Fruit fly (Drosophila melanogaster): ENCODE measurements around the gene hoe2.
A peak's percentile ranks its signal among the peaks of the same experiment; 100 is the strongest.

The hoe2 gene

DNA sequence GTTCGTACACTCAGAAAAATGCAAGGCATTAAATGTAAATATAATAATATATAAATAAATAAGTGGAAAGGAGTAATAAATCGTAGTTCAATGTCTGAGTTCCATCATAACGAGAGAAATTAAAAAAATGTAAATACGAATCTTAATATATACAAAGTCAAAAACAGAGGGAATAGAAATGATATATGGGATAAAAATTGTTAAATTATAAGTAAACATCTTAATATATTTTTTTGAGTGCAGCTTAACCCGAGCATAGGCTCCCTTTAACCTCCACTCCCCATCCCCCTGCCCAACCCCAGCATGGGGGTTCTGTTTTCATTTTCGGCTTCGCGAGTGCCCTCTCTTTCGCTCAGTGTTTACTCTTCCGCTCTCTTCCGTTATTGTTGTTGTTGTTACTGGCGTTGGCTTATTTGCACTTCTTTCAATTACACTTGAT lies 20.5 kb downstream of the hoe2 start:
- TF ChIP-seq CG15710 (tag; optimal IDR thresholded peaks at IDR 0.05) (peak; percentile 63), D1 (tag; optimal IDR thresholded peaks at IDR 0.05) (no peak), CG14655 (GFP tag; optimal IDR thresholded peaks at IDR 0.05) (peak; percentile 60), CG17806 (tag; optimal IDR thresholded peaks at IDR 0.05) (peak; percentile 33), Ets98B (GFP tag; IDR thresholded peaks at IDR 0.05) (no peak), CG9948 (tag; optimal IDR thresholded peaks at IDR 0.05) (peak; percentile 56), Pif1B (GFP tag; optimal IDR thresholded peaks at IDR 0.05) (peak; percentile 9), CG12605 (GFP tag; IDR thresholded peaks at IDR 0.05) (no peak), CG4496 (GFP tag; IDR thresholded peaks at IDR 0.05) (no peak), CG8301 (tag; optimal IDR thresholded peaks at IDR 0.05) (peak; percentile 9), fd96Ca (GFP tag; IDR thresholded peaks at IDR 0.05) (no peak; the same call in 2 of the 3 replicates), Pif1A (GFP tag; optimal IDR thresholded peaks at IDR 0.05) (no peak), EcR (GFP tag; optimal IDR thresholded peaks at IDR 0.05) (no peak), gl (tag; optimal IDR thresholded peaks at IDR 0.05) (no peak), CG13204 (GFP tag; optimal IDR thresholded peaks at IDR 0.05) (peak; percentile 22), CG34367 (tag; optimal IDR thresholded peaks at IDR 0.05) (peak; percentile 30), CG10348 (GFP tag; IDR thresholded peaks at IDR 0.05) (no peak), CG8159 (tag; optimal IDR thresholded peaks at IDR 0.05) (peak; percentile 75), Snoo (tag; optimal IDR thresholded peaks at IDR 0.05) (peak; percentile 41), rn (GFP tag; IDR thresholded peaks at IDR 0.05) (no peak), CG32121 (GFP tag; IDR thresholded peaks at IDR 0.05) (no peak)

DNA sequence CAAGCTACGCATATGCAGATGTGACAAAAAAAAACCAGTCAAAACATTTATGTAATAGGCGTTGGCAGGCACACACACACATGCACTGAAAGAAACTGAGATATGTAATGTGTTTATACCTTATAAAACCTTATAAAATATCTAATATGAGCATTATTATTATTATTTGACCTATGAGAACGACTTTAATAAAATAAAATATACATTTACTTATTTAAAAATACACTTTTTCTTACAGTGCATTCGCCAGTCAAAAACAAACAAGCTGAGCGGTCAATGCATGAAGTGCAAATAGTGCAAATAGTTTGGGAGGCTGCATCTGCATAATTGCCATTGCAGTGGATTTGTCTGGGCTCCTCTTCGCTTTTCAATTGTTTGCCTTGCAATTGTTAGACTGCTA lies 28.3 kb downstream of the hoe2 start:
- no peak for TF ChIP-seq gl (tag; optimal IDR thresholded peaks at IDR 0.05)
- peak; percentile 22 for TF ChIP-seq CG8301 (tag; optimal IDR thresholded peaks at IDR 0.05)
- TF ChIP-seq D1 (tag; optimal IDR thresholded peaks at IDR 0.05): no peak
- TF ChIP-seq rn (GFP tag; IDR thresholded peaks at IDR 0.05): peak; percentile 65; the same call in 1 of the 2 replicates
- TF ChIP-seq Snoo (tag; optimal IDR thresholded peaks at IDR 0.05): peak; percentile 47
- peak; percentile 20 for TF ChIP-seq CG15710 (tag; optimal IDR thresholded peaks at IDR 0.05)
- peak; percentile 83 for TF ChIP-seq Ets98B (GFP tag; IDR thresholded peaks at IDR 0.05)
- TF ChIP-seq CG12605 (GFP tag; IDR thresholded peaks at IDR 0.05): peak; percentile 64; the same call in 1 of the 2 replicates
- no peak for TF ChIP-seq EcR (GFP tag; optimal IDR thresholded peaks at IDR 0.05)
- TF ChIP-seq CG34367 (tag; optimal IDR thresholded peaks at IDR 0.05): no peak
- peak; percentile 57 for TF ChIP-seq Pif1B (GFP tag; optimal IDR thresholded peaks at IDR 0.05)
- TF ChIP-seq fd96Ca (GFP tag; IDR thresholded peaks at IDR 0.05): peak; percentile 62; the same call in 2 of the 3 replicates
- TF ChIP-seq Pif1A (GFP tag; optimal IDR thresholded peaks at IDR 0.05): peak; percentile 60
- peak; percentile 60 for TF ChIP-seq CG14655 (GFP tag; optimal IDR thresholded peaks at IDR 0.05)
- no peak for TF ChIP-seq CG13204 (GFP tag; optimal IDR thresholded peaks at IDR 0.05)
- TF ChIP-seq CG32121 (GFP tag; IDR thresholded peaks at IDR 0.05): peak; percentile 92
- TF ChIP-seq CG10348 (GFP tag; IDR thresholded peaks at IDR 0.05): 0 out of 2 replicates have a peak, but pooled peaks have one; percentile 23
- peak; percentile 24 for TF ChIP-seq CG17806 (tag; optimal IDR thresholded peaks at IDR 0.05)
- peak; percentile 24 for TF ChIP-seq CG9948 (tag; optimal IDR thresholded peaks at IDR 0.05)
- peak; percentile 42 for TF ChIP-seq CG8159 (tag; optimal IDR thresholded peaks at IDR 0.05)
- TF ChIP-seq CG4496 (GFP tag; IDR thresholded peaks at IDR 0.05): peak; percentile 84

DNA sequence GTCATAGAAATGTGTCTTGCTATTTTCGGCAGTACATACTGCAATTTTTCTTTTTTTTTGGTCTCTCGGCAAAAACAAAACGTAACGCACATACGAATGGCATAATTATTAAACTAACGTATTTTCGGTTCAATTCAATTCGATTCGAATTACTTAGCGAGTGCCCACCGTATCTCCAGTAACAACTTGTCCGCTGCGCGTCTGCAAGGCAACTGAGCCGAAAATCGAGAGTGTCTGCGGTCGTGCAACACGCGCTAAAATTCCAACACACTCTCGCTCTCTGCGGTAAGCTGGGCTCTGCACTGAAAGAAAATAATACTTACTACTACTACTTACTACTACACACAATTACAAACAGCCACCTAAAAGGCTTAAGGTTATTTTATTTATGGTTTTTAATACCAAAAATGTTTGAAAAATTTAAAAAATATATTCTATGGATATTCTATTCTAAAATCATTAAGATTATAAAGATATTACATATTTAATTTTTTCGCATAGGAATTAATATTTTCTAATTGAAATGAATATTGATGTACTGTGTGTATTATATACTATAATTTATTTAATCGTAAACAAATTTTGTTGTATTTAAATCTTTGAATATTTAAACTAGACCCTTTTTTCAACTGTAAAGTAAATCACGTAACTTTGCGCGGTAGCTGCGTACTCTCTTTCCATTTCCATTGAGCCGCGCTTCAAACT lies 29.6 kb downstream of the hoe2 start, which contains the start of gene snsl:
Gene snsl, minus strand, starts transcription at position 217 of the 705 bp plus-strand sequence.
- TF ChIP-seq CG8301 (tag; optimal IDR thresholded peaks at IDR 0.05): peak; percentile 21
- peak; percentile 56; the same call in 2 of the 3 replicates for TF ChIP-seq CG4496 (GFP tag; IDR thresholded peaks at IDR 0.05)
- TF ChIP-seq rn (GFP tag; IDR thresholded peaks at IDR 0.05): no peak
- TF ChIP-seq CG12605 (GFP tag; IDR thresholded peaks at IDR 0.05): no peak
- TF ChIP-seq Snoo (tag; optimal IDR thresholded peaks at IDR 0.05): peak; percentile 32
- peak; percentile 68 for TF ChIP-seq CG17806 (tag; optimal IDR thresholded peaks at IDR 0.05)
- peak; percentile 79 for TF ChIP-seq CG15710 (tag; optimal IDR thresholded peaks at IDR 0.05)
- peak; percentile 68 for TF ChIP-seq CG13204 (GFP tag; optimal IDR thresholded peaks at IDR 0.05)
- peak; percentile 50 for TF ChIP-seq Ets98B (GFP tag; IDR thresholded peaks at IDR 0.05)
- TF ChIP-seq CG34367 (tag; optimal IDR thresholded peaks at IDR 0.05): peak; percentile 46
- TF ChIP-seq CG10348 (GFP tag; IDR thresholded peaks at IDR 0.05): no peak
- no peak for TF ChIP-seq EcR (GFP tag; optimal IDR thresholded peaks at IDR 0.05)
- peak; percentile 55 for TF ChIP-seq CG14655 (GFP tag; optimal IDR thresholded peaks at IDR 0.05)
- TF ChIP-seq CG9948 (tag; optimal IDR thresholded peaks at IDR 0.05): peak; percentile 77
- TF ChIP-seq CG32121 (GFP tag; IDR thresholded peaks at IDR 0.05): peak; percentile 45
- TF ChIP-seq D1 (tag; optimal IDR thresholded peaks at IDR 0.05): peak; percentile 23
- TF ChIP-seq CG8159 (tag; optimal IDR thresholded peaks at IDR 0.05): peak; percentile 86
- peak; percentile 71; the same call in 2 of the 3 replicates for TF ChIP-seq fd96Ca (GFP tag; IDR thresholded peaks at IDR 0.05)
- no peak for TF ChIP-seq gl (tag; optimal IDR thresholded peaks at IDR 0.05)
- no peak for TF ChIP-seq Pif1A (GFP tag; optimal IDR thresholded peaks at IDR 0.05)
- peak; percentile 33 for TF ChIP-seq Pif1B (GFP tag; optimal IDR thresholded peaks at IDR 0.05)

DNA sequence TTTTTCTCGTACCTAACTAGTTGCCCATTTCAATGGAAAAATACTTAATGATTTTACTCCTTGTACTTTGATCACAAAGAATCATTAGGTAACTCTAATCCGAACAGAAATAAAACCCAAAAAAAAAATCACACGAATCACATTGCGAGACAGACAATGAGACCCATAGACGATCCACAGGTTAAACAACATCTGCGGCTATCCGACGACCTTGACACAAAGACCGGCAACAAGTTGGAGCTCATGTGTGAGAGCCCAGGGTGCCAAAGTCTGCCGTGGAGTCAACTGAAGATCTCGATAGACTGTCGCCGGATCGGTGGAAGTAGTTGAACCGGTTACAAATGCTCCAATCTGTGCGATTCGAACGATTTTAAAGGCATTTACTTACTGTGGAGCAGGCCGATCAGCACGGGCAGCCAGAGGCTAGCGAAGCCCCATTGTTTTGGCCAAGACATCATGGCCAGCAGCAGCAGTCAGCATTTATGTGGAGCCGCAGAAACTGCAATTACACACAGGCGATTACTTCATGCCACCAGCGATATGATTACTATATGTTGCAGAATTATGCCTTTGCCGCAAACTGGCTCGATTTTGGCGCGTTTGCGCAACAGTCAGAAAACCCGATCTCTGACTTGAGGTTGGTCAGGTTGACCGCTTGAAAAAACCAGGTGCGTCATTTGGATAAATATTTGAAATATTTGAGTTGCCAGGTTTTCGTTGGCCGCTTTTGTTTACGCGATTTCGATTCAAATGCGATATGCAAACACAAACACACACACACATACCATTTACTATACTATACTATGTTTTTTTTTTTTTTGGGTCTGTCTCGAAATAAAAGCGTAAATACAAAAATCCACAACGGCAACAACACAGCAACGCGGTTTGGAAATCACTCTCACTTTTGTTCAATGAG lies 30.6 kb downstream of the hoe2 start:
- TF ChIP-seq CG9948 (tag; optimal IDR thresholded peaks at IDR 0.05) (no peak), CG14655 (GFP tag; optimal IDR thresholded peaks at IDR 0.05) (no peak), CG32121 (GFP tag; IDR thresholded peaks at IDR 0.05) (no peak), EcR (GFP tag; optimal IDR thresholded peaks at IDR 0.05) (peak; percentile 38), CG15710 (tag; optimal IDR thresholded peaks at IDR 0.05) (no peak), D1 (tag; optimal IDR thresholded peaks at IDR 0.05) (no peak), CG12605 (GFP tag; IDR thresholded peaks at IDR 0.05) (no peak), Pif1B (GFP tag; optimal IDR thresholded peaks at IDR 0.05) (no peak), Pif1A (GFP tag; optimal IDR thresholded peaks at IDR 0.05) (no peak), CG10348 (GFP tag; IDR thresholded peaks at IDR 0.05) (no peak), CG4496 (GFP tag; IDR thresholded peaks at IDR 0.05) (0 out of 3 replicates have a peak, but pooled peaks have one; percentile 21), CG17806 (tag; optimal IDR thresholded peaks at IDR 0.05) (no peak)

Data from whole organism, pupa.